Worm (Caenorhabditis elegans) whole organism, early embryonic: ENCODE measurements around the gene F19B10.10.

Experiments
- B0310.2 ChIP-seq: sonication (generic microtip); optimal IDR thresholded peaks from 2 replicates; lab custom pipeline; 2016; ENCODE audit warnings: mild to moderate bottlenecking, missing genetic modification characterization, missing compliant biosample characterization
- F13C5.2 ChIP-seq: sonication (generic microtip); optimal IDR thresholded peaks from 2 replicates; lab custom pipeline; 2017; ENCODE audit warnings: mild to moderate bottlenecking, missing genetic modification characterization, inconsistent platforms, missing compliant biosample characterization
- aly-1 ChIP-seq: sonication (generic microtip); optimal IDR thresholded peaks from 2 replicates; lab custom pipeline; 2016; ENCODE audit warnings: missing genetic modification characterization, missing compliant biosample characterization
- ama-1 ChIP-seq: fragments of 150-350 bp; optimal IDR thresholded peaks from 2 replicates; lab custom pipeline; 2014
- ceh-13 ChIP-seq: fragments of 200-800 bp; sonication (Bioruptor generic); optimal IDR thresholded peaks from 2 replicates; lab custom pipeline; 2018; ENCODE audit warnings: mild to moderate bottlenecking, missing genetic modification characterization, missing compliant biosample characterization
- ceh-36 ChIP-seq: sonication (generic microtip); optimal IDR thresholded peaks from 2 replicates; lab custom pipeline; 2016; ENCODE audit warnings: missing genetic modification characterization, inconsistent platforms, missing compliant biosample characterization
- ets-7 ChIP-seq: sonication (generic microtip); optimal IDR thresholded peaks from 2 replicates; lab custom pipeline; 2016; ENCODE audit warnings: missing genotype, missing genetic modification characterization, missing compliant biosample characterization
- flt-1 ChIP-seq: fragments of 200-800 bp; sonication (Bioruptor generic); IDR thresholded peaks from 2 replicates; pipeline ENCODE4 v1.3.6; 2022; ENCODE audit warnings: missing genetic modification characterization, missing compliant biosample characterization
- hmbx-1 ChIP-seq: sonication (generic microtip); optimal IDR thresholded peaks from 2 replicates; lab custom pipeline; 2016; ENCODE audit warnings: mild to moderate bottlenecking, missing genetic modification characterization, missing compliant biosample characterization
- hmg-4 ChIP-seq: fragments of 200-800 bp; sonication (Bioruptor generic); optimal IDR thresholded peaks from 2 replicates; lab custom pipeline; 2018; ENCODE audit warnings: mild to moderate bottlenecking, missing genetic modification characterization, missing compliant biosample characterization
- hnd-1 ChIP-seq: sonication (generic microtip); optimal IDR thresholded peaks from 2 replicates; lab custom pipeline; 2016; ENCODE audit warnings: missing genetic modification characterization, missing compliant biosample characterization
- pes-1 ChIP-seq: fragments of 200-800 bp; sonication (Bioruptor generic); IDR thresholded peaks from 2 replicates; pipeline ENCODE4 v1.3.6; 2022; ENCODE audit warnings: missing genetic modification reagents, missing genetic modification characterization, missing compliant biosample characterization
- scrt-1 ChIP-seq: fragments of 200-800 bp; sonication (Bioruptor generic); IDR thresholded peaks from 2 replicates; pipeline ENCODE4 v1.3.6; 2022; ENCODE audit warnings: missing genetic modification characterization, missing compliant biosample characterization
- sea-1 ChIP-seq: fragments of 200-800 bp; sonication (Bioruptor generic); conservative IDR thresholded peaks from 2 replicates; pipeline ENCODE4 v1.3.6; 2022; ENCODE audit warnings: missing genetic modification characterization, missing compliant biosample characterization
- tbx-11 ChIP-seq: fragments of 200-800 bp; sonication (Bioruptor generic); IDR thresholded peaks from 2 replicates; pipeline ENCODE4 v1.3.6; 2022; ENCODE audit warnings: missing genetic modification characterization, missing compliant biosample characterization
- tbx-37 ChIP-seq: fragments of 200-800 bp; sonication (Bioruptor generic); conservative IDR thresholded peaks from 2 replicates; pipeline ENCODE4 v1.3.6; 2022; ENCODE audit warnings: missing genetic modification reagents, missing genetic modification characterization, missing compliant biosample characterization
- tra-4 ChIP-seq: sonication (generic microtip); optimal IDR thresholded peaks from 2 replicates; lab custom pipeline; 2017; ENCODE audit warnings: missing genetic modification characterization, missing compliant biosample characterization

The F19B10.10 gene

DNA sequence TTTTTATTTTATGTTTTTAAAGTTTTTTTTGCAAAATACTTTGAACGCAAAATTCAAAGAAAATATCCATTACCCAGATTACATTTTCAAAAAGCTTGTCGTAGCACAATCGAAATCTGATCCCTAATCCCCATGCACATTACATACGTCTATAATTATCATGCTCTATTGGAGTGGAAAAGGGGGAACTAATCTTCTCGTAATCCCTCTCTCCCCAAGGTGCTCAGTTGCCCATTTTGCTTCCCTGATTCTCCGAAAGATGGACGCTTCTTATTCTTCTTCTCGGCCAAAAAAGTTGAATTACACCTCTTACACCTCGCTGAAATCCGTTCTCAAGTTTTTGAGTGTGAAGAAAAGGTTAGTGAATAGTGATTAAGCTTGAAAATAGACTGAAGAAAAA lies 29.8 kb upstream of the F19B10.10 start, which contains the start of gene fbxc-53:
Gene fbxc-53, plus strand, starts transcription at position 245 of the 400 bp plus-strand sequence.
- TF ChIP-seq ceh-13 (no peak), ceh-36 (tag; lab: Kevin White, UChicago) (peak; percentile 51)

DNA sequence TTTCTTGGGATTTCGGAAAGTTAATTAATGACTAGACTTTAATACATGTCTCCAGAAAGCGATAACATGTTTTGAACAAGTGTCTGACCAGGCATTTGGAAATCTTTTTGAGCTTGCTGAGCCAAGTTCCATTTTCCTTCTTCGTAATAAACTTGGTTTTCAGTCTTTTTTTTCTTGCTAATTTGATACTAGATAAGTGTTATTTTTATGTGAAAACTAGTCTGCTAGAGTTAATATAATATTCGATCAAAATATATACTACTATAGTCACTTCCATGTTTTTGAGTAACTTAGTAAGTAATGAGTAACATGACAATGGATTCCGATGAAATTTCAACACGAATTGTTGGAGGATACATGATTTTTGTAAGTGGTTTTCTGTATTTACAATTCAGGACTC lies 28.0 kb upstream of the F19B10.10 start, which contains the start of gene srx-110:
Gene srx-110, plus strand, starts transcription at position 301 of the 400 bp plus-strand sequence.
- no peak for TF ChIP-seq hmg-4 (GFP tag; lab: Kevin White, UChicago)
- TF ChIP-seq tbx-11 (GFP tag; lab: Robert Waterston, UW) = no peak
- no peak for TF ChIP-seq aly-1 (tag; lab: Kevin White, UChicago)
- no peak for TF ChIP-seq ets-7 (tag; lab: Kevin White, UChicago)
- TF ChIP-seq flt-1 (GFP tag; lab: Robert Waterston, UW) = no peak
- TF ChIP-seq F13C5.2 (tag; lab: Kevin White, UChicago) = no peak
- no peak for TF ChIP-seq sea-1 (GFP tag; lab: Robert Waterston, UW)
- TF ChIP-seq hmbx-1 (tag; lab: Kevin White, UChicago) = no peak
- TF ChIP-seq ceh-13 = no peak
- TF ChIP-seq B0310.2 = no peak
- no peak for TF ChIP-seq tra-4 (tag; lab: Kevin White, UChicago)
- no peak for TF ChIP-seq ama-1 (lab: Kevin White, UChicago)
- no peak for TF ChIP-seq hnd-1 (tag; lab: Kevin White, UChicago)
- TF ChIP-seq tbx-37 (GFP tag; lab: Robert Waterston, UW) = no peak
- no peak for TF ChIP-seq scrt-1 (GFP tag; lab: Robert Waterston, UW)

DNA sequence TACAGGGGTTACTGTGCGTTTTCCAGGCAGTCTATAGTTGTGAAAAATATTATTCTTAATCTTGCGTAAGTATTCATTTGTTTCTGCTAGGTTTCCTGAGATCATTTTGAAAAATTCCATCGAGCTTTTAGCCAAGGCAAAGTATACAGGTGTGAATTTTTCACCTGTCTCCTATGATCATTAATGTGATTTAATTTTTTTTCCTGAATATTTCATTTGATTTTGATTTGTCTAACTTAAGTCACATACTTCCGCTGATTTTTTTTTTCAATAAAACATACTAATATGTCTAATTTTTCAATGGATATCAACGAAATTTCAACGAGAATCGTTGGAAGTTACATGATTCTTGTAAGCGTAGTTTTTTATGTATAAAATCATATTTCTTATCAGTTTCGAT lies 24.1 kb upstream of the F19B10.10 start, which contains the start of gene srx-108:
Gene srx-108, plus strand, starts transcription at position 301 of the 400 bp plus-strand sequence.
- TF ChIP-seq tra-4 (tag; lab: Kevin White, UChicago) (no peak), aly-1 (tag; lab: Kevin White, UChicago) (no peak), hmbx-1 (tag; lab: Kevin White, UChicago) (no peak), hmg-4 (GFP tag; lab: Kevin White, UChicago) (no peak), B0310.2 (no peak)

DNA sequence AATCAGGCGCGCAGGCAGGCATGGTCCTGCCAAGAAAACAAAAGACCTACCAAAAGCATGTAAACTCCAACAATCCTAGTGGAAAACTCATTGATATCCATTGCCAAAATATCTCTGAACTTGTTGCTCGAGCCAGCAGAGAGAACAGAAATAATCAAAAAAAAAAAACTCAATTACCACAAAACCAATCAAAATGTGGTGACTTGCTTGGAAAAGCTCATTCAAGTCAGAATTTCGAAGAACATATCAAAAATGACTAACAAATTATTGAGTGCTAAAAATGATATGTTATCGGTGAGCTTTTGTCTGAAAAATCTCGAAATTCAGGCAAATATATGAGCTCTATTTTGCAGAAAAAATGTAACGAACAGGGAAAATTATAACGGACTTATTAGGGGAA lies 20.1 kb upstream of the F19B10.10 start, which contains the start of gene srx-105:
Gene srx-105, minus strand, starts transcription at position 101 of the 400 bp plus-strand sequence.
- no peak for TF ChIP-seq F13C5.2 (tag; lab: Kevin White, UChicago)
- no peak for TF ChIP-seq aly-1 (tag; lab: Kevin White, UChicago)

DNA sequence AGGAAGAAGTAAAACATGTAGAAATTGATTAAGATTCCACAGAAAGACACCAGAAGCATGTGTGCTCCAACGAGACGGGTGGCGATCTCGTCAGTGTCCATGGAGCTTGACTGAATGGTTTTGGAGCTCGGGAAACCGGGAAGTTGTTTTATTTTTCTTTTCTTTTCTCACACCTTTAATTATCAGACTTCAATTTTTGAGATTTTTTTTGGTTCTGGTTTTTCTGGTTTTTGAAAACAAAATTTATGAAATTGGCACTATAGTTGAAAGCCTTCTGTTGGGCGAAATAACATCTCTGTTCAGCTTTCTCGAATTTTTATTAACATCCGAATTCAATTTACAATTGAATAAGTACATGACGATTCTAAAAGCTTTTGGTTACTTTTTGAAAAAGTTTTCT lies 18.4 kb upstream of the F19B10.10 start, which contains the start of gene srx-104:
Gene srx-104, minus strand, starts transcription at position 101 of the 400 bp plus-strand sequence.
- no peak for TF ChIP-seq tbx-11 (GFP tag; lab: Robert Waterston, UW)
- TF ChIP-seq flt-1 (GFP tag; lab: Robert Waterston, UW) = no peak
- TF ChIP-seq pes-1 (GFP tag; lab: Robert Waterston, UW) = no peak
- no peak for TF ChIP-seq B0310.2
- TF ChIP-seq sea-1 (GFP tag; lab: Robert Waterston, UW) = no peak

DNA sequence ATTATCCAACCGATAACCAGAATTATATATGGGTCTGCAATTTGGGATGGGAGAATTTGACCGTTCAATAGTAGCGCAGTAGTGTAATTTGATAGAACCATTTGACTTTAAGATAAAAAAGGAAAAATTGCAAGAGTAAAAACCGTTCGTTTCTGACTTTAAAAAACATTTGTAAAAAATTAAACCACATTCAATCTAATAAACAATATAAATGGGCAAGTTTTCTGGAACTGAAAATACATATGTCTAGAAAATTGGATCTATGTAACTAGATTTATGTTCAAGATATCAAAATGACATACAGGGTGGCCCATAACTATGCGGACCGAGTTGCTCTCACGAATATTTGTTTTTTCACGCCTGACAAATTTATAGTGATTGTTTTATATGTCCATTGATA lies 13.4 kb upstream of the F19B10.10 start, which contains the start of gene srx-102:
Gene srx-102, minus strand, starts transcription at position 101 of the 400 bp plus-strand sequence.
- TF ChIP-seq pes-1 (GFP tag; lab: Robert Waterston, UW) (no peak), F13C5.2 (tag; lab: Kevin White, UChicago) (no peak), ceh-36 (tag; lab: Kevin White, UChicago) (no peak), sea-1 (GFP tag; lab: Robert Waterston, UW) (no peak), hnd-1 (tag; lab: Kevin White, UChicago) (no peak), ama-1 (lab: Kevin White, UChicago) (no peak)

DNA sequence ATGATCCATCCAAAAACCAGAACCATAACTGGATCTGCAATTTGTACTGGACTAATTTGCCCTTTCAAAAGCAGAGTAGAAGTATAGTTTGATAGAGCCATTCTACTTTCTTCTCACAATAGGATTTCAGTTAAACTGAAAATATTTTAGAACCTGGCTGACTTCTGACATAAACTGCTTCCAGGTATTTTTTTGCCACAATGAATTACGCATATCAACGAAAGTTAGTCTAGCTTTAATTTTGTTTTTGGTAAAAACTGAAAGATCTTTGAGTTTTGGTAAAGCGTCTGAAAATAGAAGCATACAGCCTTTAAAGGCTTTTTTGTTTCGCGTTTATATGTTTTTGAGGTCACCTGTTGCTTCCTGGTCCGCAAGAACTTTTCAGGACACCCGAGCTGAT lies 9.4 kb upstream of the F19B10.10 start, which contains the start of gene srx-101:
Gene srx-101, minus strand, starts transcription at position 101 of the 400 bp plus-strand sequence.
- TF ChIP-seq ceh-36 (tag; lab: Kevin White, UChicago) (no peak), pes-1 (GFP tag; lab: Robert Waterston, UW) (no peak), tra-4 (tag; lab: Kevin White, UChicago) (no peak), ceh-13 (no peak), flt-1 (GFP tag; lab: Robert Waterston, UW) (no peak), ama-1 (lab: Kevin White, UChicago) (no peak), hnd-1 (tag; lab: Kevin White, UChicago) (no peak), hmg-4 (GFP tag; lab: Kevin White, UChicago) (no peak), scrt-1 (GFP tag; lab: Robert Waterston, UW) (no peak), tbx-11 (GFP tag; lab: Robert Waterston, UW) (no peak), aly-1 (tag; lab: Kevin White, UChicago) (no peak), B0310.2 (no peak), tbx-37 (GFP tag; lab: Robert Waterston, UW) (no peak), ets-7 (tag; lab: Kevin White, UChicago) (no peak)

DNA sequence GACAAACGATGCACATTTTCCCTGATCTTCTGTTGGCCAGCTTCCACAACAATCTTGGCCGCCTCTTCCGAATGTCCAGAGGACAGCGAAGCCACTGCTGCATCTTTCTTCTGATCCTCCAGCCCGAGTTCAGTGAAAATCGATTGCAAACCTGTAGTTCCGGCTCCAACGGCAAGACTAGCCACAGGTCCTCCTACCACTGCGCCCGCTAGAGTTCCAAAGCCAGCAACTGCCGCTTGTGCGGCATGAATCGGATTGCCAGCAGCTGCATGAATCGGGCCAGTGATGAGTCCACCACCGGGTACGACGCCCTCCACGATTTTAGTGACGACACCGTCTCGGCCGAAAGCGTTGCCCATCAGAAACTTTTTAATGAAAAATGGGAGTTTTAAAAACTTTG lies 7.1 kb upstream of the F19B10.10 start, which contains the start of gene ifas-1:
Gene ifas-1, minus strand, starts transcription at position 387 of the 400 bp plus-strand sequence.
- no peak for TF ChIP-seq scrt-1 (GFP tag; lab: Robert Waterston, UW)
- no peak for TF ChIP-seq aly-1 (tag; lab: Kevin White, UChicago)
- no peak for TF ChIP-seq ceh-13
- TF ChIP-seq hnd-1 (tag; lab: Kevin White, UChicago) = no peak
- TF ChIP-seq tra-4 (tag; lab: Kevin White, UChicago) = no peak
- TF ChIP-seq tbx-37 (GFP tag; lab: Robert Waterston, UW) = no peak
